Fruit fly (Drosophila melanogaster): ENCODE measurements around the gene CG7110.

Gene CG7110

DNA sequence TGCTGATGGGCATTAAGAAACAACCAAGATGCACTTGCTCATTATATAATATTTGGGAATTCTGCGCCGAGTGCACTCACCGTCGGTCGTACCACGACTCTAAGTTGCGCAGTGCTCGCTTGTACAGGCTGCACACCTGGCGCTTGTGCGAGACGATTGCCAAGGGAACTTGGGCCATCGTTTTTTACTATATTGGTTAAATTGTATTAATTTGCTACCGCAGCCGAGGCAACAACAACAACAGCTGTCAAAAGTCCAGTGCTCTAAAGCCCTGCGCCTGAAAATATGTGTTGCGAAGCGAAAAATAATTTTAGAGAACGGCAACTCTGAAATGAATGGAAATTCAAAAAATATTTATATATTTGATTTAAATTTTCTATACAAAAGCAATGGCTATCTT is 28.0 kb upstream of the CG7110 start, which contains the start of gene ND-B22 (continued):
- TF ChIP-seq Fer1 (GFP tag; optimal IDR thresholded peaks at IDR 0.05) (peak; percentile 61), CG42726 (GFP tag; IDR thresholded peaks at IDR 0.05; ENCODE audit: partially characterized antibody) (no peak), knrl (GFP tag; IDR thresholded peaks at IDR 0.05; ENCODE audit: partially characterized antibody) (no peak), CG3065 (GFP tag; optimal IDR thresholded peaks at IDR 0.05) (no peak), CG17361 (GFP tag; IDR thresholded peaks at IDR 0.05) (peak; percentile 39; the same call in 1 of the 3 replicates), CoRest (tag; optimal IDR thresholded peaks at IDR 0.05) (peak; percentile 6), CG2129 (GFP tag; IDR thresholded peaks at IDR 0.05; ENCODE audit: partially characterized antibody) (no peak), CG8281 (tag; optimal IDR thresholded peaks at IDR 0.05) (no peak), sna (GFP tag; IDR thresholded peaks at IDR 0.05; ENCODE audit: partially characterized antibody) (peak; percentile 43; the same call in 1 of the 2 replicates), Rfx (GFP tag; IDR thresholded peaks at IDR 0.05) (peak; percentile 70), so (GFP tag; IDR thresholded peaks at IDR 0.05) (no peak), ci (GFP tag; IDR thresholded peaks at IDR 0.05) (peak; percentile 66), rib (GFP tag; IDR thresholded peaks at IDR 0.05) (no peak), phol (tag; optimal IDR thresholded peaks at IDR 0.05) (peak; percentile 46), fru (optimal IDR thresholded peaks at IDR 0.05) (no peak), jumu (GFP tag; optimal IDR thresholded peaks at IDR 0.05) (no peak), CG12071 (GFP tag; optimal IDR thresholded peaks at IDR 0.05) (no peak), CG34422 (GFP tag; IDR thresholded peaks at IDR 0.05) (peak; percentile 35; the same call in 1 of the 3 replicates), CG14860 (GFP tag; IDR thresholded peaks at IDR 0.05; ENCODE audit: partially characterized antibody) (no peak), fd102C (GFP tag; optimal IDR thresholded peaks at IDR 0.05) (no peak), trem (tag; optimal IDR thresholded peaks at IDR 0.05) (peak; percentile 39), ap (GFP tag; IDR thresholded peaks at IDR 0.05) (no peak), ind (GFP tag; optimal IDR thresholded peaks at IDR 0.05) (peak; percentile 46), ham (GFP tag; IDR thresholded peaks at IDR 0.05) (no peak), lmd (GFP tag; IDR thresholded peaks at IDR 0.05) (no peak), CG2116 (GFP tag; optimal IDR thresholded peaks at IDR 0.05) (peak; percentile 3), mam (GFP tag; optimal IDR thresholded peaks at IDR 0.05) (peak; percentile 58), Deaf1 (tag; optimal IDR thresholded peaks at IDR 0.05) (no peak), CG17802 (tag; optimal IDR thresholded peaks at IDR 0.05) (peak; percentile 32), pan (optimal IDR thresholded peaks at IDR 0.05) (no peak), pan (GFP tag; optimal IDR thresholded peaks at IDR 0.05 in 1 of 2, IDR thresholded peaks at IDR 0.05 in 1 of 2) (no peak), CG13296 (GFP tag; optimal IDR thresholded peaks at IDR 0.05) (peak; percentile 36), Gsc (GFP tag; IDR thresholded peaks at IDR 0.05) (no peak), zfh2 (GFP tag; optimal IDR thresholded peaks at IDR 0.05) (peak; percentile 40), B-H2 (GFP tag; optimal IDR thresholded peaks at IDR 0.05) (peak; percentile 88), H2.0 (GFP tag; IDR thresholded peaks at IDR 0.05) (peak; percentile 50), lilli (GFP tag; optimal IDR thresholded peaks at IDR 0.05) (peak; percentile 67), Myb (GFP tag; optimal IDR thresholded peaks at IDR 0.05) (peak; percentile 73), CG5953 (GFP tag; IDR thresholded peaks at IDR 0.05) (no peak), Asciz (GFP tag; optimal IDR thresholded peaks at IDR 0.05) (no peak), Nf-YA (GFP tag; IDR thresholded peaks at IDR 0.05) (no peak), hbn (GFP tag; IDR thresholded peaks at IDR 0.05; ENCODE audit: partially characterized antibody) (peak; percentile 37; the same call in 1 of the 2 replicates), ash1 (GFP tag; optimal IDR thresholded peaks at IDR 0.05) (no peak), sima (GFP tag; optimal IDR thresholded peaks at IDR 0.05) (no peak), MESR4 (GFP tag; optimal IDR thresholded peaks at IDR 0.05) (peak; percentile 90), gem (tag; optimal IDR thresholded peaks at IDR 0.05) (peak; percentile 43), unpg (GFP tag; optimal IDR thresholded peaks at IDR 0.05) (peak; percentile 19), Lhr (GFP tag; optimal IDR thresholded peaks at IDR 0.05) (peak; percentile 34), pros (GFP tag; optimal IDR thresholded peaks at IDR 0.05) (no peak), CG6854 (GFP tag; optimal IDR thresholded peaks at IDR 0.05) (no peak), YL-1 (GFP tag; optimal IDR thresholded peaks at IDR 0.05) (peak; percentile 84), CG16863 (GFP tag; optimal IDR thresholded peaks at IDR 0.05) (no peak)
